Fruit fly (Drosophila melanogaster) whole organism, embryonic: ENCODE measurements around the gene Orct2.

Source experiments
- Aef1 ChIP-seq: fragments of 200-800 bp; sonication (Bioruptor generic); IDR thresholded peaks from 3 replicates; pipeline ENCODE4 v1.3.6; 2022; ENCODE audit warnings: missing biosample characterization, missing genetic modification characterization
- B-H1 ChIP-seq: fragments of 200-800 bp; sonication (Bioruptor generic); IDR thresholded peaks from 3 replicates; pipeline ENCODE4 v1.3.6; 2022; ENCODE audit warnings: missing biosample characterization, missing genetic modification characterization
- CG10565 ChIP-seq: fragments of 200-800 bp; sonication (Bioruptor generic); optimal IDR thresholded peaks from 3 replicates; lab custom pipeline; 2016; ENCODE audit warnings: missing biosample characterization, mild to moderate bottlenecking, missing genetic modification characterization
- CG12236 ChIP-seq: fragments of 200-800 bp; sonication (Bioruptor generic); optimal IDR thresholded peaks from 2 replicates; lab custom pipeline; 2016; ENCODE audit warnings: missing biosample characterization, missing genetic modification characterization
- CG1233 ChIP-seq: fragments of 200-800 bp; sonication (Bioruptor generic); optimal IDR thresholded peaks from 4 replicates; lab custom pipeline; 2018; ENCODE audit warnings: missing biosample characterization, mild to moderate bottlenecking, missing genetic modification characterization
- CG12769 ChIP-seq: fragments of 200-800 bp; sonication (Bioruptor generic); optimal IDR thresholded peaks from 2 replicates; lab custom pipeline; 2019; ENCODE audit warnings: missing biosample characterization, mild to moderate bottlenecking, missing genetic modification characterization, moderate library complexity
- CG14965 ChIP-seq: fragments of 200-800 bp; sonication (Bioruptor generic); optimal IDR thresholded peaks from 2 replicates; lab custom pipeline; 2016; ENCODE audit warnings: missing biosample characterization, missing genetic modification characterization, borderline replicate concordance
- CG1647 ChIP-seq: fragments of 200-800 bp; sonication (Bioruptor generic); optimal IDR thresholded peaks from 3 replicates; lab custom pipeline; 2016; ENCODE audit warnings: missing biosample characterization, missing genetic modification characterization
- CG17328 ChIP-seq: fragments of 200-800 bp; sonication (Bioruptor generic); IDR thresholded peaks from 2 replicates; pipeline ENCODE4 v1.3.6; 2022; ENCODE audit warnings: missing biosample characterization, missing genetic modification characterization
- CG2712 ChIP-seq: fragments of 200-800 bp; optimal IDR thresholded peaks from 3 replicates; lab custom pipeline; 2019; ENCODE audit warnings: missing biosample characterization, mild to moderate bottlenecking, missing genetic modification characterization, moderate library complexity
- CG2875 ChIP-seq: fragments of 200-800 bp; sonication (Bioruptor generic); optimal IDR thresholded peaks from 2 replicates; lab custom pipeline; 2017; ENCODE audit warnings: missing biosample characterization, mild to moderate bottlenecking, missing genetic modification characterization, missing genetic modification reagents
- CG32532 ChIP-seq: fragments of 200-800 bp; sonication (Bioruptor generic); IDR thresholded peaks from 2 replicates; pipeline ENCODE4 v1.3.6; 2022; ENCODE audit warnings: missing biosample characterization, missing genetic modification characterization
- CG3407 ChIP-seq: fragments of 200-800 bp; sonication (Bioruptor generic); optimal IDR thresholded peaks from 2 replicates; lab custom pipeline; 2018; ENCODE audit warnings: missing biosample characterization, mild to moderate bottlenecking, missing genetic modification characterization
- CG5245 ChIP-seq: fragments of 200-800 bp; sonication (Bioruptor generic); optimal IDR thresholded peaks from 3 replicates; lab custom pipeline; 2016; ENCODE audit warnings: missing biosample characterization, missing genetic modification characterization
- CG6683 ChIP-seq: fragments of 200-800 bp; sonication (Bioruptor generic); optimal IDR thresholded peaks from 2 replicates; lab custom pipeline; 2017; ENCODE audit warnings: missing biosample characterization, mild to moderate bottlenecking, missing genetic modification characterization, missing genetic modification reagents
- CG6854 ChIP-seq: fragments of 200-800 bp; sonication (Bioruptor generic); optimal IDR thresholded peaks from 3 replicates; lab custom pipeline; 2017; ENCODE audit warnings: missing biosample characterization, mild to moderate bottlenecking, missing genetic modification characterization
- CG7357 ChIP-seq: fragments of 200-800 bp; sonication (Bioruptor generic); IDR thresholded peaks from 3 replicates; pipeline ENCODE4 v1.3.6; 2022; ENCODE audit warnings: missing biosample characterization, missing genetic modification characterization
- CG8388 ChIP-seq: fragments of 200-800 bp; sonication (Bioruptor generic); optimal IDR thresholded peaks from 2 replicates; lab custom pipeline; 2019; ENCODE audit warnings: missing biosample characterization, mild to moderate bottlenecking, missing genetic modification characterization, moderate library complexity
- CG8944 ChIP-seq: fragments of 200-800 bp; sonication (Bioruptor generic); optimal IDR thresholded peaks from 3 replicates; lab custom pipeline; 2016; ENCODE audit warnings: missing biosample characterization, missing genetic modification characterization
- CG9797 ChIP-seq: fragments of 200-800 bp; sonication (Bioruptor generic); optimal IDR thresholded peaks from 3 replicates; lab custom pipeline; 2018; ENCODE audit warnings: missing biosample characterization, mild to moderate bottlenecking, missing genetic modification characterization
- D19A ChIP-seq: fragments of 200-800 bp; optimal IDR thresholded peaks from 3 replicates; lab custom pipeline; 2019; ENCODE audit warnings: missing biosample characterization, mild to moderate bottlenecking, missing genetic modification characterization, moderate library complexity
- Dip3 ChIP-seq: fragments of 200-800 bp; sonication (Bioruptor generic); optimal IDR thresholded peaks from 3 replicates; lab custom pipeline; 2016; ENCODE audit warnings: missing biosample characterization, missing genetic modification characterization
- Ets97D ChIP-seq: fragments of 200-800 bp; sonication (Bioruptor generic); optimal IDR thresholded peaks from 3 replicates; lab custom pipeline; 2016; ENCODE audit warnings: missing biosample characterization, missing genetic modification characterization
- HHEX ChIP-seq: fragments of 200-800 bp; sonication (Bioruptor generic); optimal IDR thresholded peaks from 3 replicates; lab custom pipeline; 2017; ENCODE audit warnings: missing biosample characterization, mild to moderate bottlenecking, missing genetic modification characterization, missing genetic modification reagents
- Hey ChIP-seq: fragments of 200-800 bp; sonication (Bioruptor generic); optimal IDR thresholded peaks from 3 replicates; lab custom pipeline; 2018; ENCODE audit warnings: missing biosample characterization, mild to moderate bottlenecking, missing genetic modification characterization
- Hr39 ChIP-seq: fragments of >200 bp; optimal IDR thresholded peaks from 2 replicates; lab custom pipeline; 2017
- Jarid2 ChIP-seq: fragments of 200-800 bp; sonication (Bioruptor generic); optimal IDR thresholded peaks from 3 replicates; lab custom pipeline; 2017; ENCODE audit warnings: mild to moderate bottlenecking, missing biosample characterization, missing genetic modification reagents, missing genetic modification characterization
- PHDP ChIP-seq: fragments of 200-800 bp; sonication (Bioruptor generic); optimal IDR thresholded peaks from 3 replicates; lab custom pipeline; 2018; ENCODE audit warnings: missing biosample characterization, mild to moderate bottlenecking, missing genetic modification characterization, moderate library complexity
- Poxn ChIP-seq: fragments of 200-800 bp; sonication (Bioruptor generic); IDR thresholded peaks from 2 replicates; pipeline ENCODE4 v1.3.6; 2022; ENCODE audit warnings: missing biosample characterization, missing genetic modification characterization
- Rx ChIP-seq: fragments of 200-800 bp; sonication (Bioruptor generic); IDR thresholded peaks from 2 replicates; pipeline ENCODE4 v1.3.6; 2022; ENCODE audit warnings: missing biosample characterization, missing genetic modification characterization
- Sry-β ChIP-seq: fragments of 200-800 bp; sonication (Bioruptor generic); optimal IDR thresholded peaks from 2 replicates; lab custom pipeline; 2018; ENCODE audit warnings: missing biosample characterization, mild to moderate bottlenecking, missing genetic modification characterization, moderate library complexity
- Ssrp ChIP-seq: fragments of 200-800 bp; sonication (Bioruptor generic); optimal IDR thresholded peaks from 2 replicates; lab custom pipeline; 2018; ENCODE audit warnings: missing biosample characterization, mild to moderate bottlenecking, missing genetic modification characterization, moderate library complexity
- Stat92E ChIP-seq, 3 experiments: fragments of >200 bp in 2 of 3; fragments of 200-800 bp in 1 of 3; sonication (Bioruptor generic) in 1 of 3; optimal IDR thresholded peaks; 2 replicates each; lab custom pipeline; 2017 to 2019; ENCODE audit warnings: missing biosample characterization in 3 of 3, missing genetic modification characterization in 3 of 3, mild to moderate bottlenecking in 1 of 3, moderate library complexity in 1 of 3
- az2 ChIP-seq: fragments of 200-800 bp; sonication (Bioruptor generic); optimal IDR thresholded peaks from 3 replicates; lab custom pipeline; 2016; ENCODE audit warnings: missing biosample characterization, missing genetic modification characterization
- chm ChIP-seq: fragments of 200-800 bp; sonication (Bioruptor generic); IDR thresholded peaks from 2 replicates; pipeline ENCODE4 v1.3.6; 2022; ENCODE audit warnings: missing biosample characterization, missing genetic modification characterization
- dimm ChIP-seq: fragments of 200-800 bp; sonication (Bioruptor generic); IDR thresholded peaks from 2 replicates; pipeline ENCODE4 v1.3.6; 2022; ENCODE audit warnings: missing biosample characterization, missing genetic modification characterization
- disco-r ChIP-seq: fragments of 200-800 bp; sonication (Bioruptor generic); optimal IDR thresholded peaks from 2 replicates; lab custom pipeline; 2016; ENCODE audit warnings: missing biosample characterization, missing genetic modification characterization
- exex ChIP-seq: fragments of 200-800 bp; sonication (Bioruptor generic); optimal IDR thresholded peaks from 4 replicates; lab custom pipeline; 2018; ENCODE audit warnings: missing biosample characterization, mild to moderate bottlenecking, missing genetic modification characterization, moderate library complexity
- gcm2 ChIP-seq: fragments of 200-800 bp; sonication (Bioruptor generic); optimal IDR thresholded peaks from 2 replicates; lab custom pipeline; 2016; ENCODE audit warnings: missing biosample characterization, missing genetic modification characterization
- gem ChIP-seq: fragments of 200-800 bp; sonication (Bioruptor generic); optimal IDR thresholded peaks from 2 replicates; lab custom pipeline; 2019; ENCODE audit warnings: missing biosample characterization, mild to moderate bottlenecking, missing genetic modification characterization, moderate library complexity
- gsb-n ChIP-seq: fragments of 200-800 bp; sonication (Bioruptor generic); optimal IDR thresholded peaks from 3 replicates; lab custom pipeline; 2018; ENCODE audit warnings: missing biosample characterization, mild to moderate bottlenecking, missing genetic modification characterization
- lov ChIP-seq, 2 experiments: fragments of 200-800 bp in 1 of 2; fragments of >200 bp in 1 of 2; sonication (Bioruptor generic) in 1 of 2; IDR thresholded peaks in 1 of 2; optimal IDR thresholded peaks in 1 of 2; 2 replicates in 1 of 2; 3 replicates in 1 of 2; pipeline versions ENCODE4 v1.3.6 to Lab custom; 2017 to 2022; ENCODE audit warnings: missing biosample characterization in 1 of 2, missing genetic modification characterization in 1 of 2
- odd ChIP-seq: fragments of 200-800 bp; sonication (Bioruptor generic); optimal IDR thresholded peaks from 2 replicates; lab custom pipeline; 2017; ENCODE audit warnings: missing biosample characterization, mild to moderate bottlenecking, missing genetic modification characterization
- onecut ChIP-seq: fragments of 200-800 bp; sonication (Bioruptor generic); IDR thresholded peaks from 2 replicates; pipeline ENCODE4 v1.3.6; 2022; ENCODE audit warnings: missing biosample characterization, missing genetic modification characterization
- org-1 ChIP-seq: fragments of 200-800 bp; sonication (Bioruptor generic); optimal IDR thresholded peaks from 2 replicates; lab custom pipeline; 2017; ENCODE audit warnings: missing biosample characterization, missing genetic modification characterization
- sc ChIP-seq, 3 experiments: fragments of >200 bp in 2 of 3; fragments of 200-800 bp in 1 of 3; sonication (Bioruptor generic) in 1 of 3; optimal IDR thresholded peaks; 2 replicates in 2 of 3; 3 replicates in 1 of 3; lab custom pipeline; 2017; ENCODE audit warnings: mild to moderate bottlenecking in 1 of 3, missing biosample characterization in 1 of 3, missing genetic modification characterization in 1 of 3, missing genetic modification reagents in 1 of 3
- sr ChIP-seq: fragments of 200-800 bp; sonication (Bioruptor generic); IDR thresholded peaks from 3 replicates; pipeline ENCODE4 v1.3.6; 2022; ENCODE audit warnings: missing biosample characterization, missing genetic modification characterization
- zen2 ChIP-seq: fragments of 200-800 bp; sonication (Bioruptor generic); IDR thresholded peaks from 3 replicates; pipeline ENCODE4 v1.3.6; 2022; ENCODE audit warnings: missing biosample characterization, missing genetic modification characterization; ENCODE audit not compliant: partially characterized antibody

Orct2 gene

DNA sequence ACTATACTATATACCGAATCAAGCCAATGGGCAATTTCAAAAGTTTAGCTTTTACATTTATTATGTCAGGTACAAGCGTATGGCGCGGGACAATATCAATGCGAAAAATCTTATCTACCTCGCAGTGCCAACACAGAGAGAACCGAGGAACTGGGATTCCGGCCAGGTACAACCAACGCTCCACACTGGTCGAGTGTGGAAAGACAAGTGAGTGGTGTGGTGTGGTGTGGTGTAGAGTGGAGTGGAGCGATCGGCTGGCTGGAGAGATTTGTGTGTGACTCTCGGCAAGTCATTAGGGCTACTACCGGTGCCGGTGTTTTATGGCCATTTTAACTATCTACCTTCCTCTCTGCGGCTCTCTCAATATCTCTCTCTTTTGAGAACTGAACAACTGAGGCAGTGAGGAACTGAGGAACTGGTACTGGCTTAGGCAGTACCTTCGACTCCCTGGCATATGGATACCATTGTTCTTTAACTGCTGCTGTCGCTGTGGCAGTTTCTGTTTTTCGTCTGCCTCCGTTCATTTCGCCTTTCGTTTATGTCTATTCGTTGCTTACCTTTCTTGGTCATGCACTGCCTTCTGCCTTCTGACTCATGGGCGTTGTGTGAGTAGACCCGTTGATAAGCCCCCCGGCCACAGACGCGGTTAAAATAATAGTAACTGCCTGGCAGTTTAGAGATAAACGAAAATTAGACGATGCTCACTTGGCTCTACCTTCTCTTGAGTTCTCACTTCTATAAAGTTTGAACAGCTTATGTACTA, 13.4 kb upstream of the Orct2 start (continued):
- no peak for TF ChIP-seq sc (optimal IDR thresholded peaks at IDR 0.05; lab: Kevin White, UChicago)
- peak; percentile 83 for TF ChIP-seq sc (GFP tag; optimal IDR thresholded peaks at IDR 0.05; lab: Kevin White, UChicago)
- TF ChIP-seq CG9797 (GFP tag; lab: Kevin White, UChicago): no peak
- peak; percentile 82 for TF ChIP-seq CG5245 (GFP tag; lab: Kevin White, UChicago)
- peak; percentile 88 for TF ChIP-seq PHDP (tag; lab: Kevin White, UChicago)
- TF ChIP-seq dimm (GFP tag; lab: Robert Waterston, UW): peak; percentile 74
- TF ChIP-seq Ssrp (tag; lab: Kevin White, UChicago): peak; percentile 85
- peak; percentile 94 for TF ChIP-seq exex (tag; lab: Kevin White, UChicago)
- TF ChIP-seq CG8944: peak; percentile 82
- peak; percentile 85 for TF ChIP-seq D19A (tag; lab: Kevin White, UChicago)
- peak; percentile 79 for TF ChIP-seq B-H1 (GFP tag; lab: Robert Waterston, UW)
- peak; percentile 88 for TF ChIP-seq az2
- peak; percentile 74; the same call in 1 of the 2 replicates for TF ChIP-seq Poxn (GFP tag; lab: Robert Waterston, UW)
- no peak for TF ChIP-seq zen2 (GFP tag; lab: Robert Waterston, UW)
- peak; percentile 84 for TF ChIP-seq Rx (GFP tag; lab: Robert Waterston, UW)
- TF ChIP-seq Dip3 (GFP tag; lab: Kevin White, UChicago): peak; percentile 95
- peak; percentile 81 for TF ChIP-seq disco-r (GFP tag; lab: Kevin White, UChicago)
- TF ChIP-seq Stat92E (GFP tag; optimal IDR thresholded peaks at IDR 0.05; lab: Kevin White, UChicago): no peak
- TF ChIP-seq odd: peak; percentile 84
- peak; percentile 91 for TF ChIP-seq CG32532 (GFP tag; lab: Robert Waterston, UW)
- TF ChIP-seq Hey (tag; lab: Kevin White, UChicago): peak; percentile 16
- peak; percentile 85 for TF ChIP-seq chm
- peak; percentile 81 for TF ChIP-seq CG3407
- TF ChIP-seq CG7357 (GFP tag; lab: Robert Waterston, UW): peak; percentile 73
- TF ChIP-seq HHEX (GFP tag; lab: Kevin White, UChicago): peak; percentile 91
- peak; percentile 68; the same call in 1 of the 3 replicates for TF ChIP-seq sr
- TF ChIP-seq Hr39 (lab: Kevin White, UChicago): no peak
- TF ChIP-seq CG10565 (GFP tag; lab: Kevin White, UChicago): peak; percentile 12
- TF ChIP-seq CG1647: peak; percentile 88
- TF ChIP-seq Sry-β (GFP tag; lab: Kevin White, UChicago): peak; percentile 37
- peak; percentile 77 for TF ChIP-seq CG6683 (GFP tag; lab: Kevin White, UChicago)
- TF ChIP-seq CG6854 (GFP tag; lab: Kevin White, UChicago): peak; percentile 79
- TF ChIP-seq onecut (GFP tag; lab: Robert Waterston, UW): peak; percentile 81
- peak; percentile 88 for TF ChIP-seq CG1233 (GFP tag; lab: Kevin White, UChicago)
- peak; percentile 86 for TF ChIP-seq CG2875
- TF ChIP-seq CG2712 (tag; lab: Kevin White, UChicago): peak; percentile 93
- peak; percentile 93 for TF ChIP-seq gem (tag; lab: Kevin White, UChicago)
- peak; percentile 61 for TF ChIP-seq Ets97D (GFP tag; lab: Kevin White, UChicago)
- peak; percentile 96 for TF ChIP-seq CG12769 (tag; lab: Kevin White, UChicago)
- TF ChIP-seq CG14965 (GFP tag; lab: Kevin White, UChicago): no peak
- TF ChIP-seq gsb-n: peak; percentile 84
- TF ChIP-seq Jarid2 (GFP tag; lab: Kevin White, UChicago): peak; percentile 45
- peak; percentile 85 for TF ChIP-seq CG8388
- peak; percentile 92 for TF ChIP-seq CG17328
- peak; percentile 75 for TF ChIP-seq CG12236 (GFP tag; lab: Kevin White, UChicago)
- peak; percentile 92 for TF ChIP-seq org-1 (GFP tag; lab: Kevin White, UChicago)
- TF ChIP-seq gcm2 (GFP tag; lab: Kevin White, UChicago): peak; percentile 79
- no peak for TF ChIP-seq lov (optimal IDR thresholded peaks at IDR 0.05; lab: Kevin White, UChicago)
- peak; percentile 90 for TF ChIP-seq lov (GFP tag; IDR thresholded peaks at IDR 0.05; lab: Robert Waterston, UW)
- peak; percentile 73 for TF ChIP-seq Aef1 (GFP tag; lab: Robert Waterston, UW)
